Fruit fly (Drosophila melanogaster): ENCODE results near the gene CG13042.

dm6 chr3L:16357860-16358259, 49.6 kb upstream of the CG13042 start:
- TF ChIP-seq CTCF (optimal IDR thresholded peaks at IDR 0.05) (no peak), CG8478 (optimal IDR thresholded peaks at IDR 0.05) (no peak)
